Fruit fly (Drosophila melanogaster) whole organism, embryonic: ENCODE results near the gene kay.

ENCODE experiments used
- Ada2b ChIP-seq: fragments of 200-800 bp; sonication (Bioruptor generic); IDR thresholded peaks from 2 replicates; pipeline ENCODE4 v1.3.6; 2022; ENCODE audit warnings: missing biosample characterization, missing genetic modification characterization
- Bdp1 ChIP-seq: fragments of 200-800 bp; sonication (Bioruptor generic); optimal IDR thresholded peaks from 3 replicates; lab custom pipeline; 2016; ENCODE audit warnings: missing biosample characterization, missing genetic modification characterization
- CG11696 ChIP-seq: fragments of 200-800 bp; sonication (Bioruptor generic); IDR thresholded peaks from 2 replicates; pipeline ENCODE4 v1.3.6; 2022; ENCODE audit warnings: missing biosample characterization, missing genetic modification characterization
- CG14441 ChIP-seq: fragments of 200-800 bp; sonication (Bioruptor generic); IDR thresholded peaks from 2 replicates; pipeline ENCODE4 v1.3.6; 2022; ENCODE audit warnings: missing biosample characterization, missing genetic modification characterization
- CG14667 ChIP-seq: fragments of 200-800 bp; sonication (Bioruptor generic); IDR thresholded peaks from 2 replicates; pipeline ENCODE4 v1.3.6; 2022; ENCODE audit warnings: missing biosample characterization, missing genetic modification characterization
- CG15269 ChIP-seq: fragments of 200-800 bp; sonication (Bioruptor generic); optimal IDR thresholded peaks from 2 replicates; lab custom pipeline; 2018; ENCODE audit warnings: missing biosample characterization, mild to moderate bottlenecking, missing genetic modification characterization, moderate library complexity
- CG16863 ChIP-seq: fragments of 200-800 bp; sonication (Bioruptor generic); optimal IDR thresholded peaks from 3 replicates; lab custom pipeline; 2016; ENCODE audit warnings: missing biosample characterization, missing genetic modification characterization
- CG17361 ChIP-seq: fragments of 200-800 bp; sonication (Bioruptor generic); IDR thresholded peaks from 3 replicates; pipeline ENCODE4 v1.3.6; 2022; ENCODE audit warnings: missing biosample characterization, missing genetic modification characterization
- CG17568 ChIP-seq: fragments of 200-800 bp; sonication (Bioruptor generic); optimal IDR thresholded peaks from 2 replicates; lab custom pipeline; 2018; ENCODE audit warnings: missing biosample characterization, mild to moderate bottlenecking, missing genetic modification characterization, moderate library complexity
- CG18011 ChIP-seq: fragments of 200-800 bp; sonication (Bioruptor generic); optimal IDR thresholded peaks from 2 replicates; lab custom pipeline; 2017; ENCODE audit warnings: missing biosample characterization, missing genetic modification characterization, mild to moderate bottlenecking, moderate library complexity, missing genotype
- CG18619 ChIP-seq: fragments of 200-800 bp; sonication (Bioruptor generic); optimal IDR thresholded peaks from 3 replicates; lab custom pipeline; 2017; ENCODE audit warnings: missing biosample characterization, mild to moderate bottlenecking, missing genetic modification characterization
- CG2116 ChIP-seq: fragments of 200-800 bp; sonication (Bioruptor generic); optimal IDR thresholded peaks from 3 replicates; lab custom pipeline; 2018; ENCODE audit warnings: missing biosample characterization, mild to moderate bottlenecking, missing genetic modification characterization
- CG2129 ChIP-seq: fragments of 200-800 bp; sonication (Bioruptor generic); IDR thresholded peaks from 2 replicates; pipeline ENCODE4 v1.3.6; 2022; ENCODE audit warnings: missing biosample characterization, missing genetic modification characterization; ENCODE audit not compliant: partially characterized antibody
- CG2875 ChIP-seq: fragments of 200-800 bp; sonication (Bioruptor generic); optimal IDR thresholded peaks from 2 replicates; lab custom pipeline; 2017; ENCODE audit warnings: missing biosample characterization, mild to moderate bottlenecking, missing genetic modification characterization, missing genetic modification reagents
- CG31365 ChIP-seq: fragments of 200-800 bp; sonication (Bioruptor generic); optimal IDR thresholded peaks from 2 replicates; lab custom pipeline; 2018; ENCODE audit warnings: missing biosample characterization, mild to moderate bottlenecking, missing genetic modification characterization
- CG32532 ChIP-seq: fragments of 200-800 bp; sonication (Bioruptor generic); IDR thresholded peaks from 2 replicates; pipeline ENCODE4 v1.3.6; 2022; ENCODE audit warnings: missing biosample characterization, missing genetic modification characterization
- CG34376 ChIP-seq: fragments of 200-800 bp; sonication (Bioruptor generic); optimal IDR thresholded peaks from 2 replicates; lab custom pipeline; 2018; ENCODE audit warnings: missing biosample characterization, mild to moderate bottlenecking, missing genetic modification characterization
- CG6272 ChIP-seq: fragments of 200-800 bp; sonication (Bioruptor generic); IDR thresholded peaks from 2 replicates; pipeline ENCODE4 v1.3.6; 2022; ENCODE audit warnings: missing biosample characterization, missing genetic modification characterization
- CG6765 ChIP-seq: fragments of 200-800 bp; sonication (Bioruptor generic); optimal IDR thresholded peaks from 3 replicates; lab custom pipeline; 2017; ENCODE audit warnings: missing biosample characterization, mild to moderate bottlenecking, missing genetic modification characterization
- CG7745 ChIP-seq: fragments of 200-800 bp; sonication (Bioruptor generic); optimal IDR thresholded peaks from 2 replicates; lab custom pipeline; 2018; ENCODE audit warnings: missing biosample characterization, mild to moderate bottlenecking, missing genetic modification characterization, moderate library complexity
- CG7786 ChIP-seq: fragments of 200-800 bp; sonication (Bioruptor generic); optimal IDR thresholded peaks from 2 replicates; lab custom pipeline; 2016; ENCODE audit warnings: missing biosample characterization, missing genetic modification characterization
- CG9609 ChIP-seq: fragments of 200-800 bp; sonication (Bioruptor generic); optimal IDR thresholded peaks from 3 replicates; lab custom pipeline; 2016; ENCODE audit warnings: missing biosample characterization, missing genetic modification characterization
- CTCF ChIP-seq: fragments of 200-800 bp; sonication (Bioruptor generic); optimal IDR thresholded peaks from 2 replicates; lab custom pipeline; 2017; ENCODE audit warnings: missing biosample characterization, mild to moderate bottlenecking, missing genetic modification characterization, moderate library complexity
- Chrac-16 ChIP-seq: fragments of 200-800 bp; sonication (Bioruptor generic); optimal IDR thresholded peaks from 3 replicates; lab custom pipeline; 2016; ENCODE audit warnings: missing biosample characterization, missing genetic modification characterization
- Doc3 ChIP-seq: fragments of 200-800 bp; sonication (Bioruptor generic); IDR thresholded peaks from 3 replicates; pipeline ENCODE4 v1.3.6; 2022; ENCODE audit warnings: missing biosample characterization, missing genetic modification characterization; ENCODE audit not compliant: partially characterized antibody
- Gug ChIP-seq: fragments of 200-800 bp; sonication (Bioruptor generic); IDR thresholded peaks from 4 replicates; pipeline ENCODE4 v1.3.6; 2022; ENCODE audit warnings: missing biosample characterization, missing genetic modification characterization
- HmgD ChIP-seq: fragments of 200-800 bp; sonication (Bioruptor generic); optimal IDR thresholded peaks from 3 replicates; lab custom pipeline; 2016; ENCODE audit warnings: missing biosample characterization, missing genetic modification characterization
- Hr39 ChIP-seq: fragments of >200 bp; optimal IDR thresholded peaks from 2 replicates; lab custom pipeline; 2017
- NFAT ChIP-seq: fragments of 200-800 bp; sonication (Bioruptor generic); IDR thresholded peaks from 2 replicates; pipeline ENCODE4 v1.3.6; 2022; ENCODE audit warnings: missing biosample characterization, missing genetic modification characterization
- PHDP ChIP-seq: fragments of 200-800 bp; sonication (Bioruptor generic); optimal IDR thresholded peaks from 3 replicates; lab custom pipeline; 2018; ENCODE audit warnings: missing biosample characterization, mild to moderate bottlenecking, missing genetic modification characterization, moderate library complexity
- Rx ChIP-seq: fragments of 200-800 bp; sonication (Bioruptor generic); IDR thresholded peaks from 2 replicates; pipeline ENCODE4 v1.3.6; 2022; ENCODE audit warnings: missing biosample characterization, missing genetic modification characterization
- Xbp1 ChIP-seq: fragments of 200-800 bp; sonication (Bioruptor generic); optimal IDR thresholded peaks from 3 replicates; lab custom pipeline; 2016; ENCODE audit warnings: missing biosample characterization, mild to moderate bottlenecking, missing genetic modification characterization
- ab ChIP-seq: fragments of 200-800 bp; sonication (Bioruptor generic); optimal IDR thresholded peaks from 2 replicates; lab custom pipeline; 2016; ENCODE audit warnings: missing biosample characterization, missing genetic modification characterization
- ac ChIP-seq: fragments of 200-800 bp; sonication (Bioruptor generic); optimal IDR thresholded peaks from 3 replicates; lab custom pipeline; 2017; ENCODE audit warnings: missing biosample characterization, mild to moderate bottlenecking, missing genetic modification characterization
- crol ChIP-seq: fragments of 200-800 bp; sonication (Bioruptor generic); IDR thresholded peaks from 2 replicates; pipeline ENCODE4 v1.3.6; 2022; ENCODE audit warnings: missing biosample characterization, missing genetic modification characterization
- en ChIP-seq: fragments of 200-800 bp; sonication (Bioruptor generic); optimal IDR thresholded peaks from 2 replicates; lab custom pipeline; 2016; ENCODE audit warnings: missing biosample characterization, missing genetic modification characterization
- grn ChIP-seq: fragments of 200-800 bp; sonication (Bioruptor generic); optimal IDR thresholded peaks from 3 replicates; lab custom pipeline; 2017; ENCODE audit warnings: missing biosample characterization, missing genetic modification characterization
- hth ChIP-seq: fragments of >200 bp; optimal IDR thresholded peaks from 2 replicates; lab custom pipeline; 2017; ENCODE audit warnings: inconsistent platforms
- mirr ChIP-seq: fragments of 200-800 bp; sonication (Bioruptor generic); optimal IDR thresholded peaks from 3 replicates; lab custom pipeline; 2018; ENCODE audit warnings: missing biosample characterization, mild to moderate bottlenecking, missing genetic modification characterization
- nom ChIP-seq: fragments of 200-800 bp; sonication (Bioruptor generic); optimal IDR thresholded peaks from 2 replicates; lab custom pipeline; 2017; ENCODE audit warnings: missing biosample characterization, missing genetic modification characterization, mild to moderate bottlenecking, moderate library complexity, missing genetic modification reagents
- org-1 ChIP-seq: fragments of 200-800 bp; sonication (Bioruptor generic); optimal IDR thresholded peaks from 2 replicates; lab custom pipeline; 2017; ENCODE audit warnings: missing biosample characterization, missing genetic modification characterization
- slou ChIP-seq: fragments of 200-800 bp; sonication (Bioruptor generic); optimal IDR thresholded peaks from 3 replicates; lab custom pipeline; 2016; ENCODE audit warnings: missing biosample characterization, missing genetic modification characterization
- vnd ChIP-seq: fragments of 200-800 bp; sonication (Bioruptor generic); IDR thresholded peaks from 3 replicates; pipeline ENCODE4 v1.3.6; 2022; ENCODE audit warnings: missing biosample characterization, missing genetic modification characterization; ENCODE audit not compliant: partially characterized antibody

The kay gene

dm6 chr3R:29774360-29775193 lies 8.8 kb downstream of the kay start (continued):
- TF ChIP-seq en (GFP tag; lab: Kevin White, UChicago) = no peak
- peak; percentile 23 for TF ChIP-seq nom (GFP tag; lab: Kevin White, UChicago)
- no peak for TF ChIP-seq CG18619 (GFP tag; lab: Kevin White, UChicago)
- TF ChIP-seq CG7786 (GFP tag; lab: Kevin White, UChicago) = no peak
- TF ChIP-seq crol = peak; percentile 70; the same call in 1 of the 2 replicates
- peak; percentile 3; the same call in 1 of the 2 replicates for TF ChIP-seq NFAT
- no peak for TF ChIP-seq CG34376
- TF ChIP-seq CG2129 (GFP tag; lab: Robert Waterston, UW) = no peak
- no peak for TF ChIP-seq grn (GFP tag; lab: Kevin White, UChicago)
- no peak for TF ChIP-seq org-1
- no peak for TF ChIP-seq Bdp1 (GFP tag; lab: Kevin White, UChicago)
- TF ChIP-seq CG6272 (GFP tag; lab: Robert Waterston, UW) = no peak
- TF ChIP-seq CG15269 (tag; lab: Kevin White, UChicago) = no peak
- TF ChIP-seq vnd (GFP tag; lab: Robert Waterston, UW) = no peak
- TF ChIP-seq hth (lab: Kevin White, UChicago) = no peak
- 0 out of 2 replicates have a peak, but pooled peaks have one; percentile 21 for TF ChIP-seq CG11696 (GFP tag; lab: Robert Waterston, UW)
- TF ChIP-seq CG17361 (GFP tag; lab: Robert Waterston, UW) = no peak
- no peak for TF ChIP-seq CG14441 (GFP tag; lab: Robert Waterston, UW)
- TF ChIP-seq mirr (GFP tag; lab: Kevin White, UChicago) = peak; percentile 47
- TF ChIP-seq CG16863 = no peak
- TF ChIP-seq CG6765 (GFP tag; lab: Kevin White, UChicago) = no peak
- no peak for TF ChIP-seq Chrac-16 (GFP tag; lab: Kevin White, UChicago)
- peak; percentile 4 for TF ChIP-seq PHDP (tag; lab: Kevin White, UChicago)
- no peak for TF ChIP-seq CG2116 (GFP tag; lab: Kevin White, UChicago)
- TF ChIP-seq CG18011 (GFP tag; lab: Kevin White, UChicago) = no peak
- no peak for TF ChIP-seq CG9609 (GFP tag; lab: Kevin White, UChicago)
- TF ChIP-seq CG2875 (GFP tag; lab: Kevin White, UChicago) = no peak
- TF ChIP-seq CG31365 (tag; lab: Kevin White, UChicago) = no peak
- no peak for TF ChIP-seq Rx (GFP tag; lab: Robert Waterston, UW)
- TF ChIP-seq Hr39 (lab: Kevin White, UChicago) = no peak
- no peak for TF ChIP-seq CG17568 (GFP tag; lab: Kevin White, UChicago)
- TF ChIP-seq slou = no peak
- no peak for TF ChIP-seq Ada2b (GFP tag; lab: Robert Waterston, UW)
- TF ChIP-seq CG14667 (GFP tag; lab: Robert Waterston, UW) = no peak
- peak; percentile 28; the same call in 1 of the 3 replicates for TF ChIP-seq Doc3
- TF ChIP-seq HmgD (GFP tag; lab: Kevin White, UChicago) = no peak
- TF ChIP-seq ac (GFP tag; lab: Kevin White, UChicago) = no peak
- no peak for TF ChIP-seq CTCF (GFP tag; lab: Kevin White, UChicago)

- TF ChIP-seq CG7745 (tag; lab: Kevin White, UChicago) (no peak), Xbp1 (GFP tag; lab: Kevin White, UChicago) (no peak), ab (GFP tag; lab: Kevin White, UChicago) (no peak), CG32532 (GFP tag; lab: Robert Waterston, UW) (no peak), grn (GFP tag; lab: Kevin White, UChicago) (peak; percentile 7), Gug (GFP tag; lab: Robert Waterston, UW) (no peak), CG2116 (GFP tag; lab: Kevin White, UChicago) (no peak)
- TF ChIP-seq, all 482 proteins: peak for 1
These were observed 10.2 kb downstream of the kay start for dm6 chr3R:29775755-29776686.
